Worm (Caenorhabditis elegans): ENCODE measurements around the gene F53A3.1.

F53A3.1 gene

DNA sequence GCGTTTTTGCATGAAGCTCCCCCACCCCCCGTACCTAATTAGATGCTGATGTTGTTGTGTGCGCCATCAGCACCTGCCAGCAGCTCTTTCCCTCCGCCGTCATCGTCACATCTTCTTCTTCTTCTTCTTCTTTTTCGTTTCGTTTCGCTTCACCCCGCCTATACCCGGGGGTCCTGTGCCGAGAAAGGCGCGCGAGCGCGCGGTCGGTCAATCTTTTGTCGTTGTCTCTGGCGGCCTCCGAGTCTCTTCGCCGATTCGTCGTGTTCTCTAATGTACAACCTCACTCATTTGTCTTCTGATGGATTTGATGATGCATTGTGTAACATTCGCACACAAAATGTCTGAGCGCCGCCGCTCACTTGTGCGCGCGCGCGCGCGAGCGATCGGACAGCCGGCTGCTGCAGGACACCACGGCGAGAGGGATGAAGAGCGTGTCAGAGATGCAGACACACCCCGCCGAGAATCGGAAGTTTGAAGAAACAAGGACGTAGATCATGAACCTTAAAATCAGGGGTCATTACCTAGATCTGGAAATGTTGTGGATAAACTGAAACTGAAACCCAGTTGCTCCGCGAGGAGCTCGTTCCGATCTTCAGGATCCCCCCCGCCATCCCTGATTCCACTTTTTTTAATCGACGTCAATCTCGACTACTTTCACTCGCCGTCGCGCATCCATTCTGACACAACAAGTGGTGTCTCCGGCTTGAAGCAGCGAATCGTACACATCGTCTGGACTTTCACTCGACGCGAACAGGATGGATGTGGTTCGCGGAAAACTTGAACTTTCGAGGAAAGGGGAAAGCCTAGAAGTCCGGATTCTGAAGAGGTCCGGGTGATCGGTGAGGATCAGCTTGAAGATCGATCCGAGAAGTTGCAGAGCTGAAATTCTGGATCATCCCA, 19.8 kb downstream of the F53A3.1 start:
- TF ChIP-seq nhr-27 (tag; optimal IDR thresholded peaks at IDR 0.05) (peak; percentile 7), ztf-25 (GFP tag; IDR thresholded peaks at IDR 0.05) (no peak), ztf-22 (GFP tag; optimal IDR thresholded peaks at IDR 0.05) (no peak), zfh-2 (GFP tag; conservative IDR thresholded peaks at IDR 0.05) (peak; percentile 99), Y53G8AR.9 (GFP tag; conservative IDR thresholded peaks at IDR 0.05) (no peak), tlf-1 (GFP tag; optimal IDR thresholded peaks at IDR 0.05) (peak; percentile 63), ztf-3 (GFP tag; optimal IDR thresholded peaks at IDR 0.05) (peak; percentile 76), ceh-79 (tag; optimal IDR thresholded peaks at IDR 0.05) (no peak), lin-40 (tag; optimal IDR thresholded peaks at IDR 0.05) (peak; percentile 93), attf-3 (GFP tag; conservative IDR thresholded peaks at IDR 0.05) (0 out of 2 replicates have a peak, but pooled peaks have one; percentile 48), snpc-1.1 (tag; optimal IDR thresholded peaks at IDR 0.05; ENCODE audit: insufficient read depth) (no peak), C06A6.2 (GFP tag; conservative IDR thresholded peaks at IDR 0.05) (peak; percentile 83), athp-1 (tag; optimal IDR thresholded peaks at IDR 0.05) (peak; percentile 16), lsy-27 (tag; optimal IDR thresholded peaks at IDR 0.05; ENCODE audit: borderline replicate concordance, insufficient read depth) (no peak), lin-35 (GFP tag; optimal IDR thresholded peaks at IDR 0.05) (peak in 1 of 3 experiments; percentile 52), tbp1 (GFP tag; optimal IDR thresholded peaks at IDR 0.05) (peak; percentile 52), bed-2 (GFP tag; IDR thresholded peaks at IDR 0.05) (no peak), mes-4 (tag; optimal IDR thresholded peaks at IDR 0.05) (no peak), ztf-6 (GFP tag; IDR thresholded peaks at IDR 0.05) (0 out of 2 replicates have a peak, but pooled peaks have one; percentile 43), chd-7 (tag; optimal IDR thresholded peaks at IDR 0.05) (peak; percentile 93), akir-1 (GFP tag; optimal IDR thresholded peaks at IDR 0.05) (no peak), F55B11.4 (tag; optimal IDR thresholded peaks at IDR 0.05; ENCODE audit: borderline replicate concordance, insufficient read depth) (no peak), pbrm-1 (GFP tag; IDR thresholded peaks at IDR 0.05) (0 out of 2 replicates have a peak, but pooled peaks have one; percentile 33), lin-54 (GFP tag; optimal IDR thresholded peaks at IDR 0.05) (peak; percentile 36), Y67H2A.10 (GFP tag; conservative IDR thresholded peaks at IDR 0.05) (0 out of 2 replicates have a peak, but pooled peaks have one; percentile 16), atf-7 (tag; optimal IDR thresholded peaks at IDR 0.05) (peak; percentile 85), hmg-1.2 (GFP tag; IDR thresholded peaks at IDR 0.05) (peak; percentile 68), ZK185.1 (tag; optimal IDR thresholded peaks at IDR 0.05; ENCODE audit: poor library complexity, severe bottlenecking) (no peak), cebp-1 (GFP tag; IDR thresholded peaks at IDR 0.05) (0 out of 2 replicates have a peak, but pooled peaks have one; percentile 9), cebp-1 (tag; optimal IDR thresholded peaks at IDR 0.05) (peak; percentile 85), attf-5 (GFP tag; optimal IDR thresholded peaks at IDR 0.05) (peak; percentile 62), ztf-18 (tag; optimal IDR thresholded peaks at IDR 0.05) (no peak), nfyb-1 (GFP tag; IDR thresholded peaks at IDR 0.05) (peak; percentile 76), snpc-4 (GFP tag; optimal IDR thresholded peaks at IDR 0.05) (no peak), snpc-4 (tag; optimal IDR thresholded peaks at IDR 0.05) (peak in 2 of 4 experiments; percentile 32 to 38), nfya-2 (GFP tag; IDR thresholded peaks at IDR 0.05) (no peak), hmg-20 (GFP tag; IDR thresholded peaks at IDR 0.05) (no peak), somi-1 (GFP tag; optimal IDR thresholded peaks at IDR 0.05) (peak; percentile 96), ceh-27 (GFP tag; optimal IDR thresholded peaks at IDR 0.05) (peak; percentile 93), dpl-1 (GFP tag; optimal IDR thresholded peaks at IDR 0.05) (peak; percentile 30), lag-1 (GFP tag; IDR thresholded peaks at IDR 0.05) (0 out of 2 replicates have a peak, but pooled peaks have one; percentile 22), ztf-28 (GFP tag; IDR thresholded peaks at IDR 0.05) (no peak), F52B5.7 (tag; optimal IDR thresholded peaks at IDR 0.05) (peak; percentile 27), lsl-1 (GFP tag; optimal IDR thresholded peaks at IDR 0.05) (no peak), F23B12.7 (tag; optimal IDR thresholded peaks at IDR 0.05; ENCODE audit: insufficient read depth) (no peak)
